Worm (Caenorhabditis elegans) whole organism, L2 larva: Measurements from ENCODE around the gene F47D12.7.
A peak's percentile ranks its signal among the peaks of the same experiment; 100 is the strongest.

ENCODE experiments used
- C34F6.9 ChIP-seq: fragments of 150-350 bp; optimal IDR thresholded peaks from 2 replicates; lab custom pipeline; 2014; ENCODE audit warnings: missing biosample characterization, missing genetic modification characterization
- F13H6.1 ChIP-seq: sonication (generic microtip); optimal IDR thresholded peaks from 2 replicates; lab custom pipeline; 2016; ENCODE audit warnings: missing genetic modification characterization, missing compliant biosample characterization
- R02D3.7 ChIP-seq: fragments of 150-350 bp; optimal IDR thresholded peaks from 2 replicates; lab custom pipeline; 2014; ENCODE audit warnings: missing biosample characterization, missing genetic modification characterization
- Y55F3AM.14 ChIP-seq: fragments of 200-800 bp; sonication (Bioruptor generic); optimal IDR thresholded peaks from 2 replicates; lab custom pipeline; 2018; ENCODE audit warnings: mild to moderate bottlenecking, missing genetic modification characterization, missing compliant biosample characterization
- ZK546.5 ChIP-seq: sonication (generic microtip); optimal IDR thresholded peaks from 2 replicates; lab custom pipeline; 2017; ENCODE audit warnings: missing biosample characterization, missing genetic modification characterization
- alr-1 ChIP-seq: fragments of 150-350 bp; optimal IDR thresholded peaks from 2 replicates; lab custom pipeline; 2014; ENCODE audit warnings: missing biosample characterization, missing genetic modification characterization
- aly-2 ChIP-seq: fragments of 150-350 bp; optimal IDR thresholded peaks from 2 replicates; lab custom pipeline; 2014; ENCODE audit warnings: missing biosample characterization, missing genetic modification characterization
- ama-1 ChIP-seq: fragments of 150-350 bp; optimal IDR thresholded peaks from 2 replicates; lab custom pipeline; 2018; ENCODE audit warnings: inconsistent platforms
- blmp-1 ChIP-seq: sonication (generic microtip); optimal IDR thresholded peaks from 2 replicates; lab custom pipeline; 2017; ENCODE audit warnings: missing genetic modification characterization, mild to moderate bottlenecking, missing compliant biosample characterization, antibody characterized with exemption, moderate library complexity; ENCODE audit not compliant: insufficient read depth
- ceh-16 ChIP-seq: fragments of 150-350 bp; optimal IDR thresholded peaks from 2 replicates; lab custom pipeline; 2014; ENCODE audit warnings: missing biosample characterization, missing genetic modification characterization
- ceh-82 ChIP-seq: fragments of 150-350 bp; optimal IDR thresholded peaks from 2 replicates; lab custom pipeline; 2014; ENCODE audit warnings: missing biosample characterization, missing genetic modification characterization
- crh-2 ChIP-seq: sonication (generic microtip); optimal IDR thresholded peaks from 2 replicates; lab custom pipeline; 2017; ENCODE audit warnings: missing biosample characterization, missing genetic modification characterization
- egl-27 ChIP-seq: sonication (generic microtip); optimal IDR thresholded peaks from 3 replicates; lab custom pipeline; 2017; ENCODE audit warnings: missing biosample characterization, missing genetic modification reagents, missing genetic modification characterization
- elt-1 ChIP-seq: fragments of 150-350 bp; optimal IDR thresholded peaks from 2 replicates; lab custom pipeline; 2014; ENCODE audit warnings: missing biosample characterization, missing genetic modification characterization
- fos-1 ChIP-seq: fragments of 150-350 bp; optimal IDR thresholded peaks from 2 replicates; lab custom pipeline; 2014; ENCODE audit warnings: missing biosample characterization, missing genetic modification characterization
- gmeb-1 ChIP-seq: fragments of 150-350 bp; optimal IDR thresholded peaks from 2 replicates; lab custom pipeline; 2014; ENCODE audit warnings: missing biosample characterization, missing genetic modification characterization
- lin-11 ChIP-seq: fragments of 150-350 bp; sonication (generic microtip); optimal IDR thresholded peaks from 2 replicates; lab custom pipeline; 2014; ENCODE audit warnings: missing biosample characterization, missing genetic modification characterization, inconsistent platforms, mixed read lengths
- lin-13 ChIP-seq: fragments of 150-350 bp; optimal IDR thresholded peaks from 2 replicates; lab custom pipeline; 2014; ENCODE audit warnings: missing biosample characterization, missing genetic modification reagents, missing genetic modification characterization
- lin-39 ChIP-seq: fragments of 150-350 bp; optimal IDR thresholded peaks from 2 replicates; lab custom pipeline; 2014; ENCODE audit warnings: missing biosample characterization, missing genetic modification reagents, missing genetic modification characterization
- lsy-2 ChIP-seq, 2 experiments: fragments of 150-350 bp in 1 of 2; sonication (generic microtip) in 1 of 2; optimal IDR thresholded peaks; 2 replicates each; lab custom pipeline; 2014 to 2017; ENCODE audit warnings: missing biosample characterization in 2 of 2, missing genetic modification characterization in 2 of 2
- mbf-1 ChIP-seq: sonication (generic microtip); optimal IDR thresholded peaks from 2 replicates; lab custom pipeline; 2017; ENCODE audit warnings: missing biosample characterization, missing genetic modification characterization
- mdl-1 ChIP-seq, 2 experiments: fragments of 150-350 bp in 1 of 2; sonication (generic microtip) in 1 of 2; optimal IDR thresholded peaks; 2 replicates each; lab custom pipeline; 2017; ENCODE audit warnings: missing biosample characterization in 2 of 2, missing genetic modification characterization in 2 of 2
- nhr-10 ChIP-seq: sonication (generic microtip); optimal IDR thresholded peaks from 2 replicates; lab custom pipeline; 2017; ENCODE audit warnings: missing biosample characterization, missing genetic modification characterization
- nhr-11 ChIP-seq: fragments of 150-350 bp; optimal IDR thresholded peaks from 2 replicates; lab custom pipeline; 2014; ENCODE audit warnings: missing biosample characterization, missing genetic modification characterization
- nhr-12 ChIP-seq: fragments of 150-350 bp; optimal IDR thresholded peaks from 2 replicates; lab custom pipeline; 2014; ENCODE audit warnings: missing biosample characterization, missing genetic modification characterization
- nhr-129 ChIP-seq: fragments of 150-350 bp; optimal IDR thresholded peaks from 2 replicates; lab custom pipeline; 2014; ENCODE audit warnings: missing biosample characterization, missing genetic modification characterization
- nhr-21 ChIP-seq: fragments of 150-350 bp; optimal IDR thresholded peaks from 2 replicates; lab custom pipeline; 2014; ENCODE audit warnings: missing biosample characterization, missing genetic modification characterization
- nhr-23 ChIP-seq: fragments of 150-350 bp; optimal IDR thresholded peaks from 2 replicates; lab custom pipeline; 2014; ENCODE audit warnings: missing biosample characterization, missing genetic modification reagents, missing genetic modification characterization
- nhr-237 ChIP-seq: fragments of 150-350 bp; optimal IDR thresholded peaks from 2 replicates; lab custom pipeline; 2014; ENCODE audit warnings: missing biosample characterization, missing genetic modification characterization
- nhr-25 ChIP-seq: fragments of 150-350 bp; sonication (generic microtip); optimal IDR thresholded peaks from 3 replicates; lab custom pipeline; 2014; ENCODE audit warnings: missing biosample characterization, missing genetic modification characterization
- nhr-6 ChIP-seq: fragments of 150-350 bp; optimal IDR thresholded peaks from 2 replicates; lab custom pipeline; 2014; ENCODE audit warnings: missing biosample characterization, missing genetic modification characterization
- nhr-77 ChIP-seq: fragments of 150-350 bp; optimal IDR thresholded peaks from 2 replicates; lab custom pipeline; 2014; ENCODE audit warnings: missing biosample characterization, missing genetic modification characterization
- peb-1 ChIP-seq: fragments of 150-350 bp; optimal IDR thresholded peaks from 2 replicates; lab custom pipeline; 2014; ENCODE audit warnings: missing biosample characterization, missing genetic modification characterization
- sem-4 ChIP-seq: fragments of 150-350 bp; optimal IDR thresholded peaks from 2 replicates; lab custom pipeline; 2014; ENCODE audit warnings: missing biosample characterization, missing genetic modification reagents, missing genetic modification characterization
- skn-1 ChIP-seq: sonication (generic microtip); optimal IDR thresholded peaks from 2 replicates; lab custom pipeline; 2017; ENCODE audit warnings: missing biosample characterization, missing genetic modification characterization
- sma-3 ChIP-seq: sonication (generic microtip); optimal IDR thresholded peaks from 2 replicates; lab custom pipeline; 2016; ENCODE audit warnings: missing genetic modification reagents, missing genetic modification characterization, missing compliant biosample characterization
- sma-9 ChIP-seq, 2 experiments: fragments of 150-350 bp in 1 of 2; sonication (generic microtip) in 1 of 2; optimal IDR thresholded peaks; 2 replicates each; lab custom pipeline; 2014 to 2016; ENCODE audit warnings: missing genetic modification characterization in 2 of 2, mild to moderate bottlenecking in 1 of 2, missing biosample characterization in 1 of 2, missing compliant biosample characterization in 1 of 2, missing genetic modification reagents in 1 of 2, moderate library complexity in 1 of 2
- snpc-4 ChIP-seq: fragments of 150-350 bp; optimal IDR thresholded peaks from 2 replicates; lab custom pipeline; 2014; ENCODE audit warnings: missing biosample characterization, missing genetic modification characterization
- unc-39 ChIP-seq: fragments of 150-350 bp; optimal IDR thresholded peaks from 2 replicates; lab custom pipeline; 2014; ENCODE audit warnings: missing biosample characterization, missing genetic modification characterization
- unc-55 ChIP-seq: fragments of 150-350 bp; sonication (generic microtip); optimal IDR thresholded peaks from 3 replicates; lab custom pipeline; 2014; ENCODE audit warnings: missing biosample characterization, missing genetic modification reagents, missing genetic modification characterization
- unc-62 ChIP-seq: fragments of 150-350 bp; optimal IDR thresholded peaks from 2 replicates; lab custom pipeline; 2014; ENCODE audit warnings: missing biosample characterization, missing genetic modification reagents, missing genetic modification characterization
- zag-1 ChIP-seq: fragments of 150-350 bp; optimal IDR thresholded peaks from 2 replicates; lab custom pipeline; 2014; ENCODE audit warnings: missing biosample characterization, missing genetic modification characterization
- ztf-1 ChIP-seq: fragments of 200-800 bp; sonication (Bioruptor generic); conservative IDR thresholded peaks from 2 replicates; pipeline ENCODE4 v1.3.6; 2022; ENCODE audit warnings: missing genetic modification characterization, missing compliant biosample characterization
- ztf-11 ChIP-seq: sonication (generic microtip); optimal IDR thresholded peaks from 2 replicates; lab custom pipeline; 2017; ENCODE audit warnings: missing biosample characterization, missing genetic modification characterization
- ztf-4 ChIP-seq: fragments of 150-350 bp; optimal IDR thresholded peaks from 2 replicates; lab custom pipeline; 2014; ENCODE audit warnings: missing biosample characterization, missing genetic modification characterization

Gene F47D12.7

DNA sequence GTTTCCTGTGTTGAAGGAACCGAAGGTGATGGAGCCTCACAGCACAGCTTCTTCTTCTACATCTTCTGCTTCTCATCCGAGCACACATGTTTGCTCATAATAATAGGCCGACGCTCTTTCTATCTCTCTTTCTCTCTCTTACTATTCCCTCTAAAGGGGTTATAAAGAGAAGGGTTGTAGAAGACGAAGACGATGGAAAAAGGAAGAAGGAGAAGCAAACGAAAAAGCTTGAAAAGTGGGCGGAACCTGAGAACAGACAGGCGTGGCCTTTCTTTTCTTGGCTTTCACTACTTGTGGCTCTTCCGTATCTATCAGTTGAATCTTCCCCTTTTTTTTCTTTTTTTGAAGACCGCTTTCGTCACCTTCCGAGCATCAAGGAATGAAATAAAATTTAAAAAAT lies 12.0 kb upstream of the F47D12.7 start:
- TF ChIP-seq nhr-11 (tag; lab: Kevin White, UChicago) (no peak), sma-9 (GFP tag; optimal IDR thresholded peaks at IDR 0.05; lab: Kevin White, UChicago) (no peak), sma-9 (tag; optimal IDR thresholded peaks at IDR 0.05; lab: Kevin White, UChicago) (no peak), R02D3.7 (tag; lab: Kevin White, UChicago) (no peak), fos-1 (no peak), gmeb-1 (no peak), lsy-2 (tag; optimal IDR thresholded peaks at IDR 0.05; lab: Kevin White, UChicago) (peak in 1 of 2 experiments; percentile 8), crh-2 (tag; lab: Kevin White, UChicago) (no peak), unc-62 (GFP tag; lab: Kevin White, UChicago) (no peak), peb-1 (no peak), ztf-4 (tag; lab: Kevin White, UChicago) (no peak), nhr-25 (tag; lab: Kevin White, UChicago) (no peak), nhr-129 (tag; lab: Kevin White, UChicago) (peak; percentile 28), blmp-1 (tag; lab: Kevin White, UChicago) (no peak), C34F6.9 (tag; lab: Kevin White, UChicago) (peak; percentile 36), lin-13 (no peak), nhr-23 (tag; lab: Kevin White, UChicago) (no peak), nhr-237 (tag; lab: Kevin White, UChicago) (no peak), unc-55 (GFP tag; lab: Kevin White, UChicago) (peak; percentile 33), sma-3 (GFP tag; lab: Kevin White, UChicago) (no peak), ceh-82 (tag; lab: Kevin White, UChicago) (no peak), sem-4 (no peak), ztf-1 (no peak), mbf-1 (no peak), nhr-10 (tag; lab: Kevin White, UChicago) (no peak), Y55F3AM.14 (GFP tag; lab: Kevin White, UChicago) (no peak), mdl-1 (tag; optimal IDR thresholded peaks at IDR 0.05; lab: Kevin White, UChicago) (no peak)

DNA sequence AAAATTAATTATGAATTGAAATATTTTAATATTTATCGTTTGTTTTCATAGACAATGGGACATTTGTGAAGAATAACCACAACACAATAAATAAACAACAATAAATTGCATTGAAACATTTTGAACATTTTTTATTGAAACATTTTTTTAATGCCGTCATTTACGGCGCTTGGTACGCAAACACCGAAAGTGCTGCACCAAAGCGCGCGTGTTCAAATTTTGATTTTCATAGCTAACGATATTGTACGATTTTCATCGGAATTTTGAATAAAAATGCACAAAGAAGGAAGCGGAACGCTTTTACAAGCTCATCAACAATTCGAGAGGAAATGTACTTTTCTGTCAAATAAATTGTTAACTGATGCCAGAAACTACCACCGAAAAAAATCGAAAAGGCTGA lies 8.0 kb upstream of the F47D12.7 start:
- TF ChIP-seq C34F6.9 (tag; lab: Kevin White, UChicago) (no peak), nhr-237 (tag; lab: Kevin White, UChicago) (no peak), lin-13 (no peak), nhr-21 (tag; lab: Kevin White, UChicago) (no peak), nhr-129 (tag; lab: Kevin White, UChicago) (no peak), skn-1 (tag; lab: Kevin White, UChicago) (no peak), snpc-4 (tag; lab: Kevin White, UChicago) (no peak), aly-2 (tag; lab: Kevin White, UChicago) (no peak), nhr-6 (tag; lab: Kevin White, UChicago) (no peak), unc-39 (tag; lab: Kevin White, UChicago) (no peak), unc-55 (GFP tag; lab: Kevin White, UChicago) (no peak), crh-2 (tag; lab: Kevin White, UChicago) (no peak), mbf-1 (no peak), zag-1 (tag; lab: Kevin White, UChicago) (no peak), nhr-12 (tag; lab: Kevin White, UChicago) (no peak), nhr-25 (tag; lab: Kevin White, UChicago) (no peak), ceh-16 (no peak), lin-11 (tag; lab: Kevin White, UChicago) (no peak)

DNA sequence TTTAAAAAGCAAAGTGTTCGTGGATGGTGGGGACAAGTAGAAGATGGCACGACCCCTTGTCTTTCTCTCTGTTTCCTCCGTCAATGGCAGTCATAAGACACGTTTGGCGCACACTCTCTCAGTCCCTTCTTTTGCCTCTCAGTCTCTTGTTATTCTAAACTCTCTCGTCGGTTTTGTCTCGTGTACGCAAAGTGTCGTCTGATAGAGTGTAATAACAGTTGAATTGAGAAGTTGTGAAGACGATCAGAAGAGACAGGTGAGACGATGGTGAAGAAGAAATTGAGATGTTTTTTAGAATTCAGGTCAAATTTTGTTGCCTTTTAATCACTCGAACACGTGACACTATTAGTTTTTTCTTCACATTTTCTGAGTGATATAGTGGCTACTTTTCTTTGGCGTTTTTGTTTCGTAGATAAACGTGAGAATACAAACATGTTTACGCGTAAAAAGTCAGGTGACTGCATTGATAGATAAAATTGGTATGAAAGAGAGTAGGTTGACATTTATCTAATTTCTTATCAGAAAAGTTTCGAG lies 7.4 kb upstream of the F47D12.7 start, which contains the start of gene F47D12.9:
Gene F47D12.9 (minus strand): TSS at position 267 of the 534 bp plus-strand sequence.
- TF ChIP-seq ceh-16: no peak
- TF ChIP-seq ztf-4 (tag; lab: Kevin White, UChicago): peak; percentile 49
- TF ChIP-seq sem-4: peak; percentile 82
- TF ChIP-seq alr-1 (tag; lab: Kevin White, UChicago): no peak
- TF ChIP-seq C34F6.9 (tag; lab: Kevin White, UChicago): peak; percentile 93
- no peak for TF ChIP-seq ZK546.5
- no peak for TF ChIP-seq elt-1
- TF ChIP-seq lin-39: no peak
- TF ChIP-seq nhr-237 (tag; lab: Kevin White, UChicago): no peak
- TF ChIP-seq nhr-21 (tag; lab: Kevin White, UChicago): peak; percentile 85
- peak; percentile 52 for TF ChIP-seq zag-1 (tag; lab: Kevin White, UChicago)
- no peak for TF ChIP-seq nhr-77
- TF ChIP-seq snpc-4 (tag; lab: Kevin White, UChicago): no peak
- TF ChIP-seq lin-11 (tag; lab: Kevin White, UChicago): no peak
- TF ChIP-seq unc-55 (GFP tag; lab: Kevin White, UChicago): peak; percentile 72
- peak; percentile 54 for TF ChIP-seq sma-9 (GFP tag; optimal IDR thresholded peaks at IDR 0.05; lab: Kevin White, UChicago)
- no peak for TF ChIP-seq sma-9 (tag; optimal IDR thresholded peaks at IDR 0.05; lab: Kevin White, UChicago)
- TF ChIP-seq gmeb-1: peak; percentile 51
- TF ChIP-seq nhr-6 (tag; lab: Kevin White, UChicago): peak; percentile 69
- TF ChIP-seq blmp-1 (tag; lab: Kevin White, UChicago): peak; percentile 61
- no peak for TF ChIP-seq nhr-11 (tag; lab: Kevin White, UChicago)
- peak; percentile 56 for TF ChIP-seq ama-1 (lab: Kevin White, UChicago)
- peak; percentile 36 for TF ChIP-seq lin-13
- no peak for TF ChIP-seq Y55F3AM.14 (GFP tag; lab: Kevin White, UChicago)
- TF ChIP-seq mdl-1 (tag; optimal IDR thresholded peaks at IDR 0.05; lab: Kevin White, UChicago): peak; percentile 4 to 80
- peak; percentile 43 for TF ChIP-seq fos-1
- peak; percentile 68 for TF ChIP-seq F13H6.1 (tag; lab: Kevin White, UChicago)
- no peak for TF ChIP-seq aly-2 (tag; lab: Kevin White, UChicago)
- no peak for TF ChIP-seq unc-39 (tag; lab: Kevin White, UChicago)
- no peak for TF ChIP-seq ztf-11 (tag; lab: Kevin White, UChicago)
- TF ChIP-seq mbf-1: no peak
- TF ChIP-seq nhr-129 (tag; lab: Kevin White, UChicago): peak; percentile 93
- TF ChIP-seq egl-27 (tag; lab: Kevin White, UChicago): peak; percentile 25
